Worm (Caenorhabditis elegans) whole organism, young adult: ENCODE measurements around the gene col-34.

Experiments used
- F22D6.2 ChIP-seq: sonication (generic microtip); optimal IDR thresholded peaks from 2 replicates; lab custom pipeline; 2016; ENCODE audit warnings: mild to moderate bottlenecking, missing genetic modification characterization, missing compliant biosample characterization
- F49E8.2 ChIP-seq: sonication (generic microtip); optimal IDR thresholded peaks from 3 replicates; lab custom pipeline; 2017; ENCODE audit warnings: missing genetic modification characterization, mild to moderate bottlenecking, missing compliant biosample characterization, antibody characterized with exemption, moderate library complexity; ENCODE audit not compliant: insufficient read depth
- Y67H2A.10 ChIP-seq: fragments of 200-800 bp; sonication (Bioruptor generic); conservative IDR thresholded peaks from 2 replicates; pipeline ENCODE4 v1.3.6; 2022; ENCODE audit warnings: missing genetic modification reagents, missing genetic modification characterization, missing compliant biosample characterization
- attf-6 ChIP-seq: fragments of 200-800 bp; sonication (Bioruptor generic); IDR thresholded peaks from 2 replicates; pipeline ENCODE4 v1.3.6; 2022; ENCODE audit warnings: missing genetic modification reagents, missing genetic modification characterization, missing compliant biosample characterization
- ceh-100 ChIP-seq: fragments of 200-800 bp; sonication (Bioruptor generic); IDR thresholded peaks from 2 replicates; pipeline ENCODE4 v1.3.6; 2022; ENCODE audit warnings: missing genetic modification reagents, missing genetic modification characterization, missing compliant biosample characterization
- efl-1 ChIP-seq: fragments of 150-350 bp; optimal IDR thresholded peaks from 2 replicates; lab custom pipeline; 2014; ENCODE audit warnings: missing biosample characterization, missing genetic modification reagents, missing genetic modification characterization
- fkh-3 ChIP-seq: sonication (generic microtip); optimal IDR thresholded peaks from 2 replicates; lab custom pipeline; 2016; ENCODE audit warnings: mild to moderate bottlenecking, missing genetic modification characterization, missing compliant biosample characterization
- hlh-26 ChIP-seq: fragments of 200-800 bp; sonication (Bioruptor generic); conservative IDR thresholded peaks from 2 replicates; pipeline ENCODE4 v1.3.6; 2022; ENCODE audit warnings: missing genetic modification reagents, missing genetic modification characterization, missing compliant biosample characterization
- mel-28 ChIP-seq: sonication (generic microtip); optimal IDR thresholded peaks from 2 replicates; lab custom pipeline; 2016; ENCODE audit warnings: borderline replicate concordance, mild to moderate bottlenecking, missing genetic modification characterization, missing compliant biosample characterization
- ztf-22 ChIP-seq: fragments of 200-800 bp; sonication (Bioruptor generic); optimal IDR thresholded peaks from 2 replicates; lab custom pipeline; 2018; ENCODE audit warnings: mild to moderate bottlenecking, missing genetic modification characterization, moderate library complexity, missing compliant biosample characterization

ce11 chrIV:4215349-4215748 lies 29.1 kb downstream of the col-34 start:
- no peak for TF ChIP-seq Y67H2A.10
- TF ChIP-seq efl-1 (GFP tag; lab: Kevin White, UChicago): no peak
- no peak for TF ChIP-seq ceh-100 (GFP tag; lab: Robert Waterston, UW)
- no peak for TF ChIP-seq F49E8.2 (tag; lab: Kevin White, UChicago)
- no peak for TF ChIP-seq F22D6.2
- no peak for TF ChIP-seq hlh-26
- TF ChIP-seq attf-6 (GFP tag; lab: Robert Waterston, UW): no peak
- TF ChIP-seq fkh-3 (tag; lab: Kevin White, UChicago): no peak
- no peak for TF ChIP-seq mel-28 (tag; lab: Kevin White, UChicago)
- no peak for TF ChIP-seq ztf-22 (GFP tag; lab: Kevin White, UChicago)
